Fruit fly (Drosophila melanogaster): Measurements from ENCODE around the gene Tsp26A.

Tsp26A gene

DNA sequence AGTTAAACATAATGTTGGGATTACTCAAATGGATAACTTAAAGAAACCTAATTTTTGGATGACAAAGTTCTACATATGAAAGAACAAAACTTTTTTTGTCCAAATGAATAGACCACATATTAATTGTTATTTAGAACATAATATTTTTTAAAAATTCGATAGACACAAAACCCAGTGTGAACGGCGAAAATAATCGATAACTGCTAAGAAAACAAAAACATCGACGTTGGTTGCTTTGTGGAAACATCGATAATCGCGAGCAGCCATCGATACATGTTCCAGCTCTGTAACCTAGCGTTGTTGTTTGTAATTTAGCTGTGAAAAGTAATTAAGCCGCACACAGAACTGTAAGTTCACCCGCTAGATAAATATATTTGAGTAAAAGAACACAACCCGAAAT is 50.5 kb downstream of the Tsp26A start, which contains the start of gene CG9135 (continued):
- TF ChIP-seq tap (tag; optimal IDR thresholded peaks at IDR 0.05) (no peak), pita (GFP tag; optimal IDR thresholded peaks at IDR 0.05) (no peak), zen (tag; optimal IDR thresholded peaks at IDR 0.05) (peak; percentile 56), slp2 (GFP tag; optimal IDR thresholded peaks at IDR 0.05) (no peak), Hsf (GFP tag; optimal IDR thresholded peaks at IDR 0.05) (no peak), mam (GFP tag; optimal IDR thresholded peaks at IDR 0.05) (no peak), ab (GFP tag; optimal IDR thresholded peaks at IDR 0.05) (no peak), Hand (GFP tag; optimal IDR thresholded peaks at IDR 0.05) (no peak), jing (GFP tag; optimal IDR thresholded peaks at IDR 0.05) (no peak), CG10321 (GFP tag; IDR thresholded peaks at IDR 0.05) (no peak), Ets65A (GFP tag) (peak; percentile 53), hbn (GFP tag; IDR thresholded peaks at IDR 0.05; ENCODE audit: partially characterized antibody) (peak; percentile 98), NC2α (GFP tag; optimal IDR thresholded peaks at IDR 0.05) (no peak), Dek (tag; optimal IDR thresholded peaks at IDR 0.05) (peak; percentile 35), Oaz (GFP tag; IDR thresholded peaks at IDR 0.05) (no peak), CG30020 (tag; optimal IDR thresholded peaks at IDR 0.05) (peak; percentile 72), CG10431 (GFP tag; optimal IDR thresholded peaks at IDR 0.05) (no peak), CTCF (GFP tag; optimal IDR thresholded peaks at IDR 0.05) (peak; percentile 2), CG7987 (GFP tag; optimal IDR thresholded peaks at IDR 0.05) (no peak), phol (tag; optimal IDR thresholded peaks at IDR 0.05) (peak; percentile 41), CG11695 (GFP tag; IDR thresholded peaks at IDR 0.05) (no peak), NFAT (GFP tag; IDR thresholded peaks at IDR 0.05) (no peak), CG3281 (GFP tag; optimal IDR thresholded peaks at IDR 0.05) (no peak), Stat92E (GFP tag; optimal IDR thresholded peaks at IDR 0.05) (no peak), Bgb (GFP tag; IDR thresholded peaks at IDR 0.05; ENCODE audit: partially characterized antibody) (peak; percentile 99), Dref (GFP tag; IDR thresholded peaks at IDR 0.05) (peak; percentile 100), slbo (GFP tag; IDR thresholded peaks at IDR 0.05) (0 out of 2 replicates have a peak, but pooled peaks have one; percentile 8), inv (GFP tag; IDR thresholded peaks at IDR 0.05; ENCODE audit: partially characterized antibody) (peak; percentile 98), CG1603 (tag; optimal IDR thresholded peaks at IDR 0.05) (peak; percentile 66), CG42726 (GFP tag; IDR thresholded peaks at IDR 0.05; ENCODE audit: partially characterized antibody) (peak; percentile 99), CG7556 (GFP tag; optimal IDR thresholded peaks at IDR 0.05) (no peak), MESR4 (GFP tag; optimal IDR thresholded peaks at IDR 0.05) (peak; percentile 32), stwl (tag; optimal IDR thresholded peaks at IDR 0.05) (peak; percentile 78), kah (GFP tag; optimal IDR thresholded peaks at IDR 0.05) (no peak), Myb (GFP tag; optimal IDR thresholded peaks at IDR 0.05) (peak; percentile 20), Scr (GFP tag; IDR thresholded peaks at IDR 0.05; ENCODE audit: partially characterized antibody) (peak; percentile 98), crp (GFP tag; optimal IDR thresholded peaks at IDR 0.05) (peak in 1 of 2 experiments; percentile 19), pzg (GFP tag; optimal IDR thresholded peaks at IDR 0.05) (peak; percentile 86), B-H2 (GFP tag; optimal IDR thresholded peaks at IDR 0.05) (peak; percentile 11), CG9797 (GFP tag; optimal IDR thresholded peaks at IDR 0.05) (peak; percentile 15), hkb (optimal IDR thresholded peaks at IDR 0.05) (no peak), hkb (GFP tag; IDR thresholded peaks at IDR 0.05) (no peak), CG6272 (GFP tag; IDR thresholded peaks at IDR 0.05) (peak; percentile 28; the same call in 1 of the 2 replicates), row (GFP tag; IDR thresholded peaks at IDR 0.05) (peak; percentile 59), amos (GFP tag; IDR thresholded peaks at IDR 0.05; ENCODE audit: partially characterized antibody) (peak; percentile 99), cwo (GFP tag; optimal IDR thresholded peaks at IDR 0.05) (no peak), sna (GFP tag; IDR thresholded peaks at IDR 0.05; ENCODE audit: partially characterized antibody) (peak; percentile 98), chinmo (GFP tag; IDR thresholded peaks at IDR 0.05; ENCODE audit: partially characterized antibody) (peak; percentile 98), CG6813 (GFP tag; optimal IDR thresholded peaks at IDR 0.05) (no peak), Taf1 (GFP tag; IDR thresholded peaks at IDR 0.05) (no peak)
